Worm (Caenorhabditis elegans) whole organism, dauer: ENCODE results near the gene npr-24.

Source experiments
- unc-62 ChIP-seq: sonication (generic microtip); optimal IDR thresholded peaks from 2 replicates; lab custom pipeline; 2017; ENCODE audit warnings: missing biosample characterization, missing genetic modification reagents, missing genetic modification characterization

Gene npr-24

DNA sequence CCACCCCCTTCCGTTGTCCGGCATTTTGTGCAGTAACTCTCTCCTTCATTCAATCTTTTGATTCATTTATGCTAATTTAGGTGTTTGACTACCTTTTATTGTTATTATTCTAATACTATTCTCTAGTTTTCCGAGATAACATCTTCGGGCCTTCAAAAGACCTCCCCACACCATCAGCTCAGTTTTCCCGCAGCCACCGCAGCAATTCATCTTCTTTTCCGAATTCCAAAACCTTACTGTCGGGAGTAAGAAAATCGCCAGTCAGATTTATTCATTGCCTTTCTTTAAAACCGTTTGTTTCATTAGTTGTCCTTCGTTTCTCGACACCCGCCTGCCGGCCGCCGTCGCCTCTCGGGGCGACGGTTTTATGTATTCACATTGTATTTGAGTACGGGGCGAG, 21.5 kb upstream of the npr-24 start:
- TF ChIP-seq unc-62 (GFP tag; lab: Kevin White, UChicago): no peak

DNA sequence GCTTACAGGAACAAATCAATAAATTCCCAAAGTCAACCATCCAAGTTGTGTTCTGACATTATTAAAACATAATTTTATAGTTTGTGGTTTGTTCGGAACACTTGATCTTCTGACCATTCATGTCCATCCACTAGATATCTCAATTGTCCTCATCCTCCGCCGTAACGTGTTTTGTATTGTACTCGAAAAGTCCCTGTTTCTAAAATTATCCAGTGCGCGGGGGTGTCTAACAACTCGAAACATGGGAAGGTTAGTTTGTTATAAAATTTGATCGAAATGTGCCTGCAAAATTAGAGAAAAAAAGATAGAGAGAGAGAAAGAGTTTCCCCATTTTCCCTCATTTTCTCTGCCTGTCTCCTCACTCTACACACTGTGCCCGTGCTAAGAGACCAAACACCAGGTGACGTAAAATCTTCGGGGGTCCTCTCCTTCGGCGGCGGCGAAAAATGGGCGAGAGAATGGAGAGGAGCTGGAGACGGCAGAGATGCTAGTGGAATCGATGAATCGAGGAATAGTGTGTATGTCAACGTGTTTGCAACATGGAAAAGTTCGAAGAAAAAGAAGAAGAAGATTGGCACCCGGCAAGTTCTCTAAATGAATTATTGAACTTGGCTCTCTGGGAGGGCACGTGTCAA, 19.0 kb upstream of the npr-24 start:
- TF ChIP-seq unc-62 (GFP tag; lab: Kevin White, UChicago): no peak

DNA sequence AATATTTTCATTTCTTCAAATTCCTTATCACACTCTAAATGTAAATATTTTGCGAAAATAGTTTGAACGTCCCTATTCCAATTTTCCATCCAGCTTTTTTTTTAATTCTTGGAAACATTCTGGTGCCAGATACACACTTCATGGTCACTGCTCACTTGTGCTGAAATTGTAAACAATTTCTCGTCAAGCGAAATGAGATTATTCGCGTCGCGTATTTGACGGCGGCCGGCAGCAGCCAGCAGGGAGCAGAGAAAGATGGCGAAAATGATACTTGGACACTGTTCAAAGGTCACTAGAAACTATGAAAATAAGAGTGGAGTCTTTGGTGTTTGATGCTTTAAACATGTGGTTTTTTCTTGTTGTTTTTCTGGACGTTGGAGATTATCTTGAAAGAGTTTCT, 17.8 kb upstream of the npr-24 start:
- TF ChIP-seq unc-62 (GFP tag; lab: Kevin White, UChicago): no peak

DNA sequence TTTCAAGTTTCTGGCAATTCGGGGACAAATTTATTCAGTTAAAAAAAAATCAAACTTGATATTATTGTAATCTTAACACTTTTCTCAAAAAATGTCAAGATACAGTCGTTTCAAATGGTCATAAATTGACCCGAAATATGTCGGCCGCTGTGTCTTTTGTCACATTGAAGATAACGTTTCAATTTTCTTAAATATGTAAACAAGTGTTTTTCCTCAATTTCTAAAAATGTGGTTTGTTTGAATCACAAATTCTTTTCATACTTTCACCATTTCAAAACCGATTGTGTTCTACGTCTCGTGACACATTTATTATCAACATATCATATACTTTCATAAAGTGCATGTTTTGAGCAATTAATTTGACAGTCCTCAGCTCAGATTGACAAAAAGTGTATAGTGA, 15.6 kb upstream of the npr-24 start:
- no peak for TF ChIP-seq unc-62 (GFP tag; lab: Kevin White, UChicago)

DNA sequence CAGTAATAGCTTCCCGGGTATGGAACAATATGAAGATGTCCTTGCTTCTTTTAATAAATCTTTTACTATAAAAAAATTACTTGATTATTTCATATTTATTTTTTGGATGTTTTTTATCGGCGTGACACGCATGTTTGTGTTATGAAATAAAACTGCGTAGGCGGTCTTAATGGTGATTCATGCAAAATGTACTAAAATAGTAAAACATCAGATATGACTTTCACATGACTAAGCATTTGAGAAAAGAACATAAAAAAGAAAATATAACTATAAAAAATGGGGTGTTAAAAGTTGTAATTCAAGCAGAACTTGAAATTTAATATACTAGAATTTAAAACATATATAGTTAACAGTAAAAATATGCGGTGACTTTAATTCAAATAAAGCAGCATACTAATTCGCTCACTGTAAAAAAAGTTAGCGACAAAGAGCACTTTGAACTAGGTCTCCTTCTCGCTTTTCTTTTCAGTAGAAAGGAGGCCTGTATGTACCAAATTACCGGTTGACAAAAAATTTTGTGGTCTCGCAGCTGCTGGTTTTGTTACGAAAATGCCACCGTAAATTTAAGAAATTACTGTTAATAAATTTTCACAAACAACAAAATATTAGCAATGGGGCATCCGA, 4.6 kb downstream of the npr-24 start:
- no peak for TF ChIP-seq unc-62 (GFP tag; lab: Kevin White, UChicago)

DNA sequence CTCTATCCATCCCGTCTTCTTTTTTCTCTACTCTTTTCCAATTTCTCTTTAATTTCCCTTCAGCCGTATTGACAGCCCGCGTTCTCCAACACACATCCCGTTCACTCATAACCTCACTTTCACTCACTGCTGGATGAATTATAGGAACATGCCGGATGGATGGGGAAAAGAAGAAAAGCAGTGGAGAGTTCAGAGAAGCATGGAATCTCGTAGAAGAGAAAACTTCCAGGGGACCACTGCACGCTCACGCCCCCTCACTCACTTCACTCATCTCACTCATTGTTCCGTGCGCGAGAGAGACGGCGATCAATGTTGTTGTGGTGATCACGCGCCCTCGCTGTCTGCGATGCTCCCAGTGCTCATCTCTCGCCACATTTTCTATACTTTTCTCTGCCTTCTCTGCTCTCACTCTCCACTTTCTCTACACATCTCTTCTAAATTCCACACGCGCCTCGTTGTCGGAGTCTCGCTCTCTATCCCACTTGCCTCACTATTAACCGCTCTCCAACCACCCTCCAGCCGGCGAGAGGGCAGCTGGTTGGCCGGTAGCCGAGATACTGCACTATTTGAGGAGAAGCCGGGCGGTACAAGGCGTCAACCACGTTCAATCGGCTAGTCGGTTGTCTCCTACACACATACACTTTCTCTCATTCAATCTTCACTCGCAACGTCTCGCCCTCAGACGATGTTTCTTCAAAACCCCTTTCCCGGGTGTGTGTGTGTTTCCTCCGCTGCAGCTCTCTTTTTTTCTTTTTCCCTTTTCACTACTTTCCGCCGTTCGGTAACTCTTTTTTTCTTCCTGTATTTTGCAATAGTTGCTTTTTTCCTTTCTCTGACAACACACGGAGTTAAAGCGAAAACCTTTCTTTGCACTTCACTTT, 6.7 kb downstream of the npr-24 start:
- peak; percentile 6 for TF ChIP-seq unc-62 (GFP tag; lab: Kevin White, UChicago)

DNA sequence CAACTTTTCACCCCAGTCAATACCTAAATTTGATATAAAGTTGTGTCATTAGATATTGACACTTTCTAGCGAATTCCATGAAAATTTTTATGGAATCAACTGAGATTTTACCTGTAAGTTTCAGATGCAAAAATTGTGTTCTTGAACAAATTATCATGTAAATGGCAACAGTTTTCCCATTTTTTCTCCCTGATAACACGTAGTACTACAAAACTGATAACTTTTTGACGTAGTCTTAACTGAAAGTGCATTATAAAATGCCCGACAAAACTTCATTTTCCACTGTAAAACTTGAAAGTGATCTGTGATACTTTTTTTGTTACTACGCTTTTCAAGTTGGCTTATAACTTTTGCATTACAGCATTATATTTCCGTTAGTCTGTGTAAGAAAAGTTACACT, 8.0 kb downstream of the npr-24 start:
- TF ChIP-seq unc-62 (GFP tag; lab: Kevin White, UChicago): no peak

DNA sequence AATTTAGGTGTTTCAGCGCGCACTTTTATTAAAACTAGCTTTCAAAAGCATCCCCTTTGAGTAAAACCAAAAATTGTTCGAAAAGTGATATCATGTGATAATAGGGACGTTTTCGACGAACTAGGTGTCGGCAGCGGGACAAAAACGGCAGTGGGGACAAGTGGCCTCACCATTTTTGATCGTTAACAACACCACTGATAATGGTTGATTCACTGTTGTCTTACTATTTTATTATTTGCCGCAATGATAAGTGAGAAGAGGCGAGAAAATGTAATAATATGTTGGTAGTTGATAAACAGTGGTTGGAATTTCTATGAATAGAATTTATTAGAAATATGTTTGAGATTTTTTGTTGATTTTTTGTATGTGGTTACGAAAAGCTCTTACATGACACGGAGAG, 10.7 kb downstream of the npr-24 start:
- TF ChIP-seq unc-62 (GFP tag; lab: Kevin White, UChicago): no peak

DNA sequence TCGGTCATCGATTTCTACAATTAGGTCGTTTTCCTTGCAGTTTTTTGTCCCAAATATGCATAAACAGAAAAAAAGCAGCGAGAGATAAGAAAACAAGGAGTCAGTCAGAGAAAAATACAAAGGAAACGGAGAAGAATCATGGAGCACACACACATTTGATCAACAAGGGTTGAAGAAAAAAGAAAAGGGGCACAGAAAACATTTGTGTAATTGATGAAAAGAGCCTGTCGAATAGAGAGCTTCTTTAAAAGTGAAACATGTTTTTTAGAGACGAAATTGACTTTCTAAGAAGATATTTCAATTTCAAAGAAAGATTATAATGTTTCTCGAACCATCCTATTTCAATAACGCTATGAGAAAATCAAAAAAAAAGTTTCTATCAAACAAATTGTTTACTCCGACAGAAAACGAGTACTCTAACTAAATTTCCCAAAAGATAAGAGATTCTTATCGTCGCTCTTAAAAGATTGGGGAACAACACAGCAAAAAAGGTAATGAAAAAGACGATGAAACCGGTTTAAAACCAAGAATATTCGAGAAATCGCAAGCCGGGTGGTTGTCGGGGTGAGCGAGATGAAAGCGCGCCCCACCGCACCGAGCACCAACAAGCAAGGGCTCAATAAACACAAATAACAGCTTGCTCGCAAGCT, 12.0 kb downstream of the npr-24 start, which contains the start of gene tps-1:
TSS of gene tps-1 (minus strand) at position 14 of the 650 bp plus-strand sequence.
- TF ChIP-seq unc-62 (GFP tag; lab: Kevin White, UChicago): no peak

DNA sequence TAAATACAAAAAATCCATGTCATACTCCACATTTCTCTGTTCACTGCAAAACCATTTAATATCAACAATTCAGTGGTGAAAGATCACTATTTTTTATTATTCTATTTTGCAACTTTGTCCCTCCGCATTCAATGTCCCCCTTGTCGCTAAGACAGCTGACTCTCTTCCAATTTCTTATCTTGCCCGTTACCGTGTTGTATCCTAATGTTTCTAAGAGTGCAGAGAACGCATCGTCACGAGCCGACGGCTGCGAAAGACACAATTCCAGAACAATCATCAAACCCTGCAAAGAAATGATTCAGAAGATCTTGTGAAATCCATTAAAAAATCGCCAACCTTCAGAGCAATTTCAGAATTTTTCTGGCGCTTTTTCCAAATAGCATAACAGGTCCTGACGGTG, 13.7 kb downstream of the npr-24 start:
- TF ChIP-seq unc-62 (GFP tag; lab: Kevin White, UChicago): no peak

DNA sequence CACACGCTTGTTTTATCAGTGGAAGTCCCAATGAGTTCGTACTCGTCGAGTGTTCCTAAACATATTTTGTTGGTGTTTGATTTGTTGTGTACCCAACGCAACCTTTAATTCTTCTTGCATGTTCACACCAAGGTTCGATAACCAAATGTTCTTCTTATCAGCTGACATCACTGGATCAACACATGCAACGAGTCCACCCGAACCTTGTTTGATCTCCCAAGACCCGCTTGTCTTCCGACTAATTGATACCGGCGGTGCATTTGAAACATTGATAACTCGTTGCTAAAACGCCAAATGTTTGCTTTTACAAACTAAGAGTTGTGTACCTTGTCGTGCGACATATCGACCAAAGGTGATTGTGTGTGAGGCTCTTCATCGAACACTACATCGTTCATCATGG, 14.9 kb downstream of the npr-24 start:
- no peak for TF ChIP-seq unc-62 (GFP tag; lab: Kevin White, UChicago)

DNA sequence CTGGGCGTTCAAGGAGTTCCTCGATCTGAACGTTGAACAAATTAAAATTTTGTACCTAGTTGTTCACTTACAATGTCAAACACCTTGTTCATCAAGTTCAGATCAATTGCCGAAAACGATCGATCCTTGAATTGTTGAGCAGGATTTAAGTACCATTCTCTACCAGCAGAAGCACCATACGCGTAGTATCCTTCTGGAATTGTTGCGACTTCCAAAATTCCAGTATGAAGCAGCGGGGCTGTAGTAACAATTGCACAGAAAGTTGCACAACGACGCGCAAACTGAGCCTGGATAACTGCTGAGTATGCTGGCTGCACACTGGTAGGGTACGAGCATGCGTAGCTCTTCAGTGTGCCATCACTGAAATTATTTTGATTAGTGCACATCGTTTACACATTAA, 18.2 kb downstream of the npr-24 start:
- no peak for TF ChIP-seq unc-62 (GFP tag; lab: Kevin White, UChicago)

DNA sequence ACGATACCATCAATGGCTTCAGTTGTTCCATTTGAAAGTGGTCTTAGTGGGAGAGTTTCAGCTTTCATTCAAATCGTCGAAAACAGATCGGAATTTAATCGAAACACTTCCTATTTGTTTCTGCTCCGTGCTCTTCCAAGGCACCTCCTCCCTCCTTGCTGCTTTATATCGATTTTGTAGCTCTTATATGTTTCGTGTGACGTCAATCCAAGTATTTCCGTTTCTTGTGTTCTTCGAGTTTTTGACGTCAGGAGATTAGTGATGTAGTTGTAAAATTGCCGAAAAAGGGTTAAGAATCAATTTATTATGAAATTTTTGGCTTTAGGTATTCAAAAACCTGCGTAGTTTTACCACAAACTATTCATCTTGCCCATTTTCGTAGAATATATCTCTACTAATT, 20.0 kb downstream of the npr-24 start, which contains the start of gene ZK54.3:
TSS of gene ZK54.3 (minus strand) at position 391 of the 400 bp plus-strand sequence.
- TF ChIP-seq unc-62 (GFP tag; lab: Kevin White, UChicago): no peak

DNA sequence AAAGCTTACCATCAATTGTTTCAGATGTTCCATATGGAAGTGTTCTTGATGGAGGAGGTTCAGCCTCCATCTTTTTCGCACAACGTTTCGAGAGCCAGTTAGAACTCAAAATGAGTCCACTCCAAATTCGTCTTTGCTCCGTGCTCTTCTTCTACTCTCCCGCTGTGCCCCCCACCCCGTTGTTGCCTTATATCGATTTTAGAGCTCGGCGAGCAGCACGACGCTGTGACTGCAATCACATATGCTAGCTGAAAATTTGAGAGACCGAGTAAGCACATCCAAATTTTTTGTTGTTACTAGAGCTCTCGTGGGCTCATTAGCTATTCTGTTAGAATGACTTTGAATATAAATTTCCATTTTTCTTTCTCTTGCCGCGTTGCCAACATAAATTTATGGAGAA, 21.8 kb downstream of the npr-24 start, which contains the start of gene slc-17.1:
TSS of gene slc-17.1 (minus strand) at position 101 of the 400 bp plus-strand sequence.
- no peak for TF ChIP-seq unc-62 (GFP tag; lab: Kevin White, UChicago)

DNA sequence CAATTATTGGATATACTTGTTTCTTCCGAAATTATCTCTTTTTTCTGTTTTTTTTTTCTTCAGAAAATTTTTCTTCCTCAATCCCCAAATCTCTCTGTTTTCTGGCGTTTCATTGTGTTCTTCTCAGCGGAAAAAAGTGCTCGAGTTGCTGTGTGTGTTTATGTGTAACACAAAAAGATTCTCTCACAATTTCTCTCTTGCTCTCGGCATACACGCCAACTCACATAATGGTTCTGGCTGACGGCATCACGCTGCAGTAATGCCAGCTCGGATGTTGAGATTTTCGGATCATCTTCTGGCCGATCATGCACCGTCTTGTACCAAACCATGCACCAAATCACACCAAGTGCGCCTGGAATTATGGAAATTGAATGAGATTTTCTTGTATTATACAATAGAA, 24.7 kb downstream of the npr-24 start:
- TF ChIP-seq unc-62 (GFP tag; lab: Kevin White, UChicago): no peak

DNA sequence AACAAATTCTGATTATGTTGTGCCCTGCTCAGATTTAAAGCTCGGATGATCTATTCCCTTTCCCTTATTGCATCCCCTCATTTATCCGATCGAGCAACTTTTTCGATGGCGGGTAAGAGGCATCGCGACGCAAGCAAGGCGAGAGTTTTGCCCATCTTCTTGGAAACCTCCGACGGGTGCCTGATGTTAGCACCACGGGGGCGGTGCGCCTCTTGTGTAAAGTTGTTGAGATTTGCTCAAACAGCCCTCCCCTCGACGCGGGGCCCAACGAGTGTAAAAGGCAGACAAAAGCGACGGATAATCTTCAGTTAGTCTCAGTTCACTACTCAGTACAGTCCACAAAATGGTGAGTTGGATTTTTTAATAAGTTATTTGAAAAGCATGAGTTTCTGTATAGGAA, 27.7 kb downstream of the npr-24 start, which contains the start of gene mlc-1:
TSS of gene mlc-1 (plus strand) at position 324 of the 400 bp plus-strand sequence.
- no peak for TF ChIP-seq unc-62 (GFP tag; lab: Kevin White, UChicago)
